Fruit fly (Drosophila melanogaster) whole organism, embryonic: ENCODE data around the gene CG43251.
A peak's percentile ranks its signal among the peaks of the same experiment; 100 is the strongest.

Experiments
- CG11247 ChIP-seq: fragments of 200-800 bp; sonication (Bioruptor generic); IDR thresholded peaks from 2 replicates; pipeline ENCODE4 v1.3.6; 2022; ENCODE audit warnings: missing biosample characterization, missing genetic modification characterization
- CG14710 ChIP-seq: fragments of 200-800 bp; sonication (Bioruptor generic); optimal IDR thresholded peaks from 3 replicates; lab custom pipeline; 2019; ENCODE audit warnings: missing biosample characterization, mild to moderate bottlenecking, missing genetic modification characterization, moderate library complexity
- CG15011 ChIP-seq: fragments of 200-800 bp; sonication (Bioruptor generic); optimal IDR thresholded peaks from 3 replicates; lab custom pipeline; 2018; ENCODE audit warnings: missing biosample characterization, mild to moderate bottlenecking, missing genetic modification characterization
- CG18262 ChIP-seq: fragments of 200-800 bp; optimal IDR thresholded peaks from 3 replicates; lab custom pipeline; 2019; ENCODE audit warnings: missing biosample characterization, mild to moderate bottlenecking, missing genetic modification characterization, moderate library complexity
- CG4328 ChIP-seq: fragments of 200-800 bp; sonication (Bioruptor generic); optimal IDR thresholded peaks from 3 replicates; lab custom pipeline; 2017; ENCODE audit warnings: missing biosample characterization, missing genetic modification reagents, missing genetic modification characterization
- CG4707 ChIP-seq: fragments of 200-800 bp; sonication (Bioruptor generic); optimal IDR thresholded peaks from 2 replicates; lab custom pipeline; 2018; ENCODE audit warnings: missing biosample characterization, mild to moderate bottlenecking, missing genetic modification characterization, moderate library complexity
- CG6272 ChIP-seq: fragments of 200-800 bp; sonication (Bioruptor generic); IDR thresholded peaks from 2 replicates; pipeline ENCODE4 v1.3.6; 2022; ENCODE audit warnings: missing biosample characterization, missing genetic modification characterization
- CG6654 ChIP-seq: fragments of 200-800 bp; sonication (Bioruptor generic); optimal IDR thresholded peaks from 2 replicates; lab custom pipeline; 2017; ENCODE audit warnings: missing biosample characterization, mild to moderate bottlenecking, missing genetic modification characterization
- CG6683 ChIP-seq: fragments of 200-800 bp; sonication (Bioruptor generic); optimal IDR thresholded peaks from 2 replicates; lab custom pipeline; 2017; ENCODE audit warnings: missing biosample characterization, mild to moderate bottlenecking, missing genetic modification characterization, missing genetic modification reagents
- CG6765 ChIP-seq: fragments of 200-800 bp; sonication (Bioruptor generic); optimal IDR thresholded peaks from 3 replicates; lab custom pipeline; 2017; ENCODE audit warnings: missing biosample characterization, mild to moderate bottlenecking, missing genetic modification characterization
- CG6854 ChIP-seq: fragments of 200-800 bp; sonication (Bioruptor generic); optimal IDR thresholded peaks from 3 replicates; lab custom pipeline; 2017; ENCODE audit warnings: missing biosample characterization, mild to moderate bottlenecking, missing genetic modification characterization
- CG7372 ChIP-seq: fragments of 200-800 bp; sonication (Bioruptor generic); IDR thresholded peaks from 2 replicates; pipeline ENCODE4 v1.3.6; 2022; ENCODE audit warnings: missing biosample characterization, missing genetic modification characterization
- CG7556 ChIP-seq: fragments of 200-800 bp; sonication (Bioruptor generic); optimal IDR thresholded peaks from 2 replicates; lab custom pipeline; 2017; ENCODE audit warnings: missing biosample characterization, mild to moderate bottlenecking, missing genetic modification characterization
- CG9215 ChIP-seq: fragments of 200-800 bp; sonication (Bioruptor generic); IDR thresholded peaks from 2 replicates; pipeline ENCODE4 v1.3.6; 2022; ENCODE audit warnings: missing biosample characterization, missing genetic modification characterization
- CG9932 ChIP-seq: fragments of 200-800 bp; sonication (Bioruptor generic); IDR thresholded peaks from 2 replicates; pipeline ENCODE4 v1.3.6; 2022; ENCODE audit warnings: missing biosample characterization, missing genetic modification characterization
- Dp ChIP-seq: fragments of 200-800 bp; sonication (Bioruptor generic); optimal IDR thresholded peaks from 2 replicates; lab custom pipeline; 2018; ENCODE audit warnings: missing biosample characterization, mild to moderate bottlenecking, missing genetic modification characterization, moderate library complexity
- Fer3 ChIP-seq: fragments of 200-800 bp; sonication (Bioruptor generic); optimal IDR thresholded peaks from 2 replicates; lab custom pipeline; 2018; ENCODE audit warnings: missing biosample characterization, mild to moderate bottlenecking, missing genetic modification characterization, moderate library complexity
- Gsc ChIP-seq: fragments of 200-800 bp; sonication (Bioruptor generic); IDR thresholded peaks from 2 replicates; pipeline ENCODE4 v1.3.6; 2022; ENCODE audit warnings: missing biosample characterization, missing genetic modification characterization
- H2.0 ChIP-seq: fragments of 200-800 bp; sonication (Bioruptor generic); IDR thresholded peaks from 2 replicates; pipeline ENCODE4 v1.3.6; 2022; ENCODE audit warnings: missing biosample characterization, missing genetic modification characterization
- HLH4C ChIP-seq: fragments of 200-800 bp; sonication (Bioruptor generic); IDR thresholded peaks from 3 replicates; pipeline ENCODE4 v1.3.6; 2022; ENCODE audit warnings: missing biosample characterization, missing genetic modification characterization; ENCODE audit not compliant: partially characterized antibody
- HmgD ChIP-seq: fragments of 200-800 bp; sonication (Bioruptor generic); optimal IDR thresholded peaks from 3 replicates; lab custom pipeline; 2016; ENCODE audit warnings: missing biosample characterization, missing genetic modification characterization
- HmgZ ChIP-seq: fragments of 200-800 bp; sonication (Bioruptor generic); optimal IDR thresholded peaks from 2 replicates; lab custom pipeline; 2018; ENCODE audit warnings: missing biosample characterization, mild to moderate bottlenecking, missing genetic modification characterization
- Hmr ChIP-seq: fragments of 200-800 bp; sonication (Bioruptor generic); optimal IDR thresholded peaks from 3 replicates; lab custom pipeline; 2017; ENCODE audit warnings: mild to moderate bottlenecking, missing biosample characterization, missing genetic modification reagents, missing genetic modification characterization
- Hr39 ChIP-seq: fragments of >200 bp; optimal IDR thresholded peaks from 2 replicates; lab custom pipeline; 2017
- Max ChIP-seq: fragments of 200-800 bp; sonication (Bioruptor generic); optimal IDR thresholded peaks from 2 replicates; lab custom pipeline; 2016; ENCODE audit warnings: missing biosample characterization, mild to moderate bottlenecking, missing genetic modification characterization
- Med ChIP-seq: fragments of 200-800 bp; sonication (Bioruptor generic); peaks from one replicate; lab custom pipeline; 2016; ENCODE audit warnings: missing biosample characterization, missing genetic modification characterization, mild to moderate bottlenecking, inconsistent platforms, moderate library complexity
- Oli ChIP-seq: fragments of 200-800 bp; sonication (Bioruptor generic); optimal IDR thresholded peaks from 2 replicates; lab custom pipeline; 2018; ENCODE audit warnings: missing biosample characterization, mild to moderate bottlenecking, missing genetic modification characterization, moderate library complexity
- ap ChIP-seq: fragments of 200-800 bp; sonication (Bioruptor generic); IDR thresholded peaks from 2 replicates; pipeline ENCODE4 v1.3.6; 2022; ENCODE audit warnings: missing biosample characterization, missing genetic modification characterization
- bab2 ChIP-seq: fragments of 200-800 bp; sonication (Bioruptor generic); optimal IDR thresholded peaks from 2 replicates; lab custom pipeline; 2016; ENCODE audit warnings: missing biosample characterization, missing genetic modification characterization
- cato ChIP-seq: fragments of 200-800 bp; sonication (Bioruptor generic); optimal IDR thresholded peaks from 2 replicates; lab custom pipeline; 2016; ENCODE audit warnings: missing biosample characterization, missing genetic modification characterization, borderline replicate concordance
- caup ChIP-seq: fragments of 200-800 bp; sonication (Bioruptor generic); optimal IDR thresholded peaks from 3 replicates; lab custom pipeline; 2017; ENCODE audit warnings: missing biosample characterization, mild to moderate bottlenecking, missing genetic modification characterization, moderate library complexity; ENCODE audit not compliant: severe bottlenecking
- chm ChIP-seq: fragments of 200-800 bp; sonication (Bioruptor generic); IDR thresholded peaks from 2 replicates; pipeline ENCODE4 v1.3.6; 2022; ENCODE audit warnings: missing biosample characterization, missing genetic modification characterization
- crc ChIP-seq: fragments of 200-800 bp; sonication (Bioruptor generic); optimal IDR thresholded peaks from 2 replicates; lab custom pipeline; 2016; ENCODE audit warnings: missing biosample characterization, missing genetic modification characterization
- exex ChIP-seq: fragments of 200-800 bp; sonication (Bioruptor generic); optimal IDR thresholded peaks from 4 replicates; lab custom pipeline; 2018; ENCODE audit warnings: missing biosample characterization, mild to moderate bottlenecking, missing genetic modification characterization, moderate library complexity
- fd3F ChIP-seq: fragments of 200-800 bp; sonication (Bioruptor generic); optimal IDR thresholded peaks from 2 replicates; lab custom pipeline; 2018; ENCODE audit warnings: missing biosample characterization, mild to moderate bottlenecking, missing genetic modification characterization, moderate library complexity
- gcm ChIP-seq: fragments of 200-800 bp; sonication (Bioruptor generic); optimal IDR thresholded peaks from 2 replicates; lab custom pipeline; 2019; ENCODE audit warnings: missing biosample characterization, mild to moderate bottlenecking, missing genetic modification characterization, moderate library complexity
- gro ChIP-seq: fragments of 200-800 bp; sonication (Bioruptor generic); optimal IDR thresholded peaks from 2 replicates; lab custom pipeline; 2016; ENCODE audit warnings: missing biosample characterization, missing genetic modification characterization
- her ChIP-seq: fragments of 200-800 bp; sonication (Bioruptor generic); optimal IDR thresholded peaks from 2 replicates; lab custom pipeline; 2016; ENCODE audit warnings: missing biosample characterization, missing genetic modification characterization
- ken ChIP-seq: fragments of 200-800 bp; sonication (Bioruptor generic); IDR thresholded peaks from 3 replicates; pipeline ENCODE4 v1.3.6; 2022; ENCODE audit warnings: missing biosample characterization, missing genetic modification characterization
- lmd ChIP-seq: fragments of 200-800 bp; sonication (Bioruptor generic); IDR thresholded peaks from 2 replicates; pipeline ENCODE4 v1.3.6; 2022; ENCODE audit warnings: missing biosample characterization, missing genetic modification characterization
- lola ChIP-seq, 3 experiments: fragments of >200 bp in 2 of 3; fragments of 200-800 bp in 1 of 3; sonication (Bioruptor generic) in 1 of 3; optimal IDR thresholded peaks; 2 replicates each; lab custom pipeline; 2017 to 2019; ENCODE audit warnings: missing biosample characterization in 3 of 3, missing genetic modification characterization in 3 of 3, mild to moderate bottlenecking in 1 of 3, moderate library complexity in 1 of 3
- mld ChIP-seq: fragments of 200-800 bp; sonication (Bioruptor generic); IDR thresholded peaks from 3 replicates; pipeline ENCODE4 v1.3.6; 2022; ENCODE audit warnings: missing biosample characterization, missing genetic modification characterization; ENCODE audit not compliant: partially characterized antibody
- prd ChIP-seq, 3 experiments: fragments of >200 bp in 2 of 3; fragments of 200-800 bp in 1 of 3; sonication (Bioruptor generic) in 1 of 3; optimal IDR thresholded peaks in 2 of 3; IDR thresholded peaks in 1 of 3; 2 replicates in 2 of 3; 3 replicates in 1 of 3; pipeline versions ENCODE4 v1.3.6 to Lab custom; 2017 to 2022; ENCODE audit warnings: missing biosample characterization in 1 of 3, missing genetic modification characterization in 1 of 3
- ranshi ChIP-seq: fragments of 200-800 bp; sonication (Bioruptor generic); IDR thresholded peaks from 2 replicates; pipeline ENCODE4 v1.3.6; 2022; ENCODE audit warnings: missing biosample characterization, missing genetic modification characterization
- row ChIP-seq: fragments of 200-800 bp; sonication (Bioruptor generic); IDR thresholded peaks from 3 replicates; pipeline ENCODE4 v1.3.6; 2022; ENCODE audit warnings: missing biosample characterization, missing genetic modification characterization
- sima ChIP-seq: fragments of 200-800 bp; sonication (Bioruptor generic); optimal IDR thresholded peaks from 2 replicates; lab custom pipeline; 2016; ENCODE audit warnings: missing biosample characterization, missing genetic modification characterization
- tin ChIP-seq: fragments of 200-800 bp; sonication (Bioruptor generic); optimal IDR thresholded peaks from 3 replicates; lab custom pipeline; 2016; ENCODE audit warnings: missing biosample characterization, missing genetic modification characterization
- zfh1 ChIP-seq: fragments of 200-800 bp; sonication (Bioruptor generic); IDR thresholded peaks from 3 replicates; pipeline ENCODE4 v1.3.6; 2022; ENCODE audit warnings: missing biosample characterization, missing genetic modification characterization

CG43251 gene

DNA sequence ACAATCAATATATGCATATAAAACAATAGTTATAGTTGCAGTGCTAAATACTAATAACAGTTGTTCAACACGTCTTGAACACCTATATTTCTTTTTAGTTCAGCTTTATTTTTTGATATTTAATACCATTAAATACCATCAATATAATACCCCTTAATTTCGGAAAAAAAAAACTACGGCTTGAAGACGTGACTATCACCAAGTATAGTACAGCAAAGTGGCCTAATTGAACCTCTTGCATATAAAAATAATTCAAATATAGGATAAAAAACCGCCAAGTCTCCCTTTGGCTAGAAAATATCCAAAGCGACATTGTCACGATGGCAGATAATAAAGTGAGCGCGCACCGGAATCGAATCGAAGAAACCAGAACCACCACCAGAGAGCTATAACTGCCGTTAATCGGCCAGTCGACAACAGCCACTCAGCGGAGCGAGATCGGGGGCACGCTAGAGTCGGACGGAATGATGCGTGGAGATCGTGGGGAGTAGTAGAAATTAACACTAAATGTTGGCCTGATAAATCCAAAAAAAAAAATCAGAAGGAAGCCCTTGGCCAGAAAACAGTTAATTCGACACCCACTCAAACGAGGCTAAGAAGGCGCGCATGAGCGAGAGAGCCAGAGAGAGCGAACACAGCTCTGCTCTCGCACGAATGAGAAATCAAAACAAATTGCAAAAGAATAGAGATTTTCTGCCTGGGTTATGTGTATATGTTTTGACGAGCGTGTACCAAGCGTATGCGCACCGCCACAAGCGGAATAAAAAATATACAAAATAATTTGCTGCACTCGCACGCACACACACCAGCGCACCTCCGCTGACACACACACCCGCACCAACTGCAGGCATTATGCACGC is 26.4 kb downstream of the CG43251 start (continued):
- no peak for TF ChIP-seq tin
- TF ChIP-seq crc (GFP tag; lab: Kevin White, UChicago): no peak
- TF ChIP-seq her (GFP tag; lab: Kevin White, UChicago): peak; percentile 42
- peak; percentile 93 for TF ChIP-seq row (GFP tag; lab: Robert Waterston, UW)
- TF ChIP-seq Hmr: peak; percentile 58
- TF ChIP-seq CG6272: no peak
- no peak for TF ChIP-seq Hr39
- no peak for TF ChIP-seq lmd (GFP tag; lab: Robert Waterston, UW)
- no peak for TF ChIP-seq Dp (GFP tag; lab: Kevin White, UChicago)
- TF ChIP-seq fd3F: no peak
- no peak for TF ChIP-seq HmgD (GFP tag; lab: Kevin White, UChicago)
- TF ChIP-seq HmgZ: peak; percentile 48
- TF ChIP-seq sima (GFP tag; lab: Kevin White, UChicago): no peak
- TF ChIP-seq CG7372 (GFP tag; lab: Robert Waterston, UW): no peak
- peak; percentile 37; the same call in 1 of the 2 replicates for TF ChIP-seq ranshi (GFP tag; lab: Robert Waterston, UW)
- TF ChIP-seq Oli: peak; percentile 59
- peak; percentile 32 for TF ChIP-seq caup
- no peak for TF ChIP-seq mld (GFP tag; lab: Robert Waterston, UW)
- TF ChIP-seq Max (GFP tag; lab: Kevin White, UChicago): peak; percentile 44
- TF ChIP-seq CG6854 (GFP tag; lab: Kevin White, UChicago): no peak
- TF ChIP-seq CG15011: no peak
- TF ChIP-seq gcm (GFP tag; lab: Kevin White, UChicago): peak; percentile 31
- no peak for TF ChIP-seq prd (optimal IDR thresholded peaks at IDR 0.05; lab: Kevin White, UChicago)
- peak; percentile 47; the same call in 2 of the 3 replicates for TF ChIP-seq prd (GFP tag; IDR thresholded peaks at IDR 0.05; lab: Robert Waterston, UW)
- peak; percentile 56 for TF ChIP-seq CG14710 (tag; lab: Kevin White, UChicago)
- TF ChIP-seq CG9215 (GFP tag; lab: Robert Waterston, UW): no peak
- 0 out of 2 replicates have a peak, but pooled peaks have one; percentile 15 for TF ChIP-seq CG11247
- TF ChIP-seq CG6654: no peak
- no peak for TF ChIP-seq bab2
- peak; percentile 71 for TF ChIP-seq chm
- peak; percentile 29 for TF ChIP-seq CG9932
- no peak for TF ChIP-seq Fer3 (tag; lab: Kevin White, UChicago)
- TF ChIP-seq ap (GFP tag; lab: Robert Waterston, UW): no peak
- TF ChIP-seq ken (GFP tag; lab: Robert Waterston, UW): no peak
- TF ChIP-seq H2.0 (GFP tag; lab: Robert Waterston, UW): no peak
- TF ChIP-seq CG4328: no peak
- peak; percentile 55 for TF ChIP-seq CG7556 (GFP tag; lab: Kevin White, UChicago)
- TF ChIP-seq cato: no peak
- TF ChIP-seq HLH4C (GFP tag; lab: Robert Waterston, UW): no peak; the same call in 2 of the 3 replicates
- no peak for TF ChIP-seq CG6765 (GFP tag; lab: Kevin White, UChicago)
- TF ChIP-seq gro (GFP tag; lab: Kevin White, UChicago): peak; percentile 28
- TF ChIP-seq Gsc (GFP tag; lab: Robert Waterston, UW): no peak
- peak; percentile 67 for TF ChIP-seq CG18262
- TF ChIP-seq zfh1 (GFP tag; lab: Robert Waterston, UW): 0 out of 3 replicates have a peak, but pooled peaks have one; percentile 52
- peak; percentile 5 for TF ChIP-seq exex (tag; lab: Kevin White, UChicago)
- TF ChIP-seq Med: peak; percentile 84
- TF ChIP-seq CG4707: no peak
- no peak for TF ChIP-seq CG6683
- peak in 1 of 3 experiments; percentile 57 for TF ChIP-seq lola (GFP tag; optimal IDR thresholded peaks at IDR 0.05; lab: Kevin White, UChicago)
